Worm (Caenorhabditis elegans) whole organism, mixed stage, embryonic: ENCODE measurements around the gene C01G12.3.

Source experiments
- ceh-39 ChIP-seq: fragments of 150-350 bp; optimal IDR thresholded peaks from 2 replicates; lab custom pipeline; 2014; ENCODE audit warnings: missing biosample characterization, missing genetic modification characterization
- elt-3 ChIP-seq: fragments of 150-350 bp; optimal IDR thresholded peaks from 2 replicates; lab custom pipeline; 2014; ENCODE audit warnings: missing biosample characterization, missing genetic modification characterization
- lin-13 ChIP-seq: fragments of 150-350 bp; optimal IDR thresholded peaks from 2 replicates; lab custom pipeline; 2014; ENCODE audit warnings: missing biosample characterization, missing genetic modification characterization
- mep-1 ChIP-seq: fragments of 150-350 bp; optimal IDR thresholded peaks from 2 replicates; lab custom pipeline; 2017; ENCODE audit warnings: missing biosample characterization, missing genetic modification reagents, missing genetic modification characterization, inconsistent platforms
- nhr-237 ChIP-seq: fragments of 150-350 bp; optimal IDR thresholded peaks from 2 replicates; lab custom pipeline; 2014; ENCODE audit warnings: missing biosample characterization, missing genetic modification characterization
- nhr-28 ChIP-seq: fragments of 150-350 bp; optimal IDR thresholded peaks from 2 replicates; lab custom pipeline; 2014; ENCODE audit warnings: missing biosample characterization, missing genetic modification characterization
- nhr-76 ChIP-seq: sonication (generic microtip); optimal IDR thresholded peaks from 2 replicates; lab custom pipeline; 2017; ENCODE audit warnings: missing biosample characterization, missing genetic modification characterization
- sem-2 ChIP-seq: fragments of 200-800 bp; sonication (Bioruptor generic); optimal IDR thresholded peaks from 2 replicates; lab custom pipeline; 2018; ENCODE audit warnings: mild to moderate bottlenecking, missing genetic modification characterization, missing compliant biosample characterization
- snpc-4 ChIP-seq: fragments of 150-350 bp; optimal IDR thresholded peaks from 2 replicates; lab custom pipeline; 2014; ENCODE audit warnings: missing biosample characterization, missing genetic modification characterization
- unc-39 ChIP-seq: fragments of 150-350 bp; optimal IDR thresholded peaks from 2 replicates; lab custom pipeline; 2014; ENCODE audit warnings: missing biosample characterization, missing genetic modification characterization
- ztf-11 ChIP-seq: fragments of 150-350 bp; optimal IDR thresholded peaks from 2 replicates; lab custom pipeline; 2014; ENCODE audit warnings: missing biosample characterization, missing genetic modification characterization

DNA sequence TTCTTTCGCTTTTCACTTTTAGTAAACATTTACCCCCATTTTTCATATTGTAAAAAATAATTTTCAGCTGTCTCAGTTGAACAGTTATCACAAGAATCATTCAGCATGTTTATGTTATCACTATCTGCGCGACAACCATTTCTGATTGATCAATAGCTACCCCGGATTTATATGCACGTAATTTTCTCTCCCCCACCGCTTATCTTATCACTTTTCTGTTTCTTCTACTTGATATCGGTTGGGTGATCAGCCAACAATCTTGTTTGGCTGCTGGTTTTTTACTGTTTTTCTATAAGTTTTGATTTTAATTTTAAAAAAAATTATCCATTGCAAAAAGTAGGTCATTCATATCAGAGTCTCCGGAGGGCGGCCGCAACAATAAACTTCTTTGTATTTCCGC, 15.7 kb upstream of the C01G12.3 start:
- no peak for TF ChIP-seq ceh-39 (tag; lab: Kevin White, UChicago)
- no peak for TF ChIP-seq mep-1
- TF ChIP-seq sem-2 (GFP tag; lab: Kevin White, UChicago): no peak
- TF ChIP-seq snpc-4 (tag; lab: Kevin White, UChicago): no peak
- peak; percentile 32 for TF ChIP-seq elt-3 (tag; lab: Kevin White, UChicago)
- TF ChIP-seq unc-39 (tag; lab: Kevin White, UChicago): no peak
- TF ChIP-seq nhr-237 (tag; lab: Kevin White, UChicago): no peak
- TF ChIP-seq ztf-11 (tag; lab: Kevin White, UChicago): no peak
- TF ChIP-seq nhr-28 (tag; lab: Kevin White, UChicago): no peak
- no peak for TF ChIP-seq lin-13 (tag; lab: Kevin White, UChicago)
- no peak for TF ChIP-seq nhr-76 (tag; lab: Kevin White, UChicago)
